Worm (Caenorhabditis elegans) whole organism, L2 larva: ENCODE measurements around the gene lin-1.

ENCODE experiments used
- aly-2 ChIP-seq: fragments of 150-350 bp; optimal IDR thresholded peaks from 2 replicates; lab custom pipeline; 2014; ENCODE audit warnings: missing biosample characterization, missing genetic modification characterization
- ama-1 ChIP-seq: fragments of 150-350 bp; optimal IDR thresholded peaks from 2 replicates; lab custom pipeline; 2018; ENCODE audit warnings: inconsistent platforms
- blmp-1 ChIP-seq: sonication (generic microtip); optimal IDR thresholded peaks from 2 replicates; lab custom pipeline; 2017; ENCODE audit warnings: missing genetic modification characterization, mild to moderate bottlenecking, missing compliant biosample characterization, antibody characterized with exemption, moderate library complexity; ENCODE audit not compliant: insufficient read depth
- ceh-16 ChIP-seq: fragments of 150-350 bp; optimal IDR thresholded peaks from 2 replicates; lab custom pipeline; 2014; ENCODE audit warnings: missing biosample characterization, missing genetic modification characterization
- elt-3 ChIP-seq: sonication (generic microtip); optimal IDR thresholded peaks from 2 replicates; lab custom pipeline; 2017; ENCODE audit warnings: missing biosample characterization, missing genetic modification characterization
- nhr-77 ChIP-seq: fragments of 150-350 bp; optimal IDR thresholded peaks from 2 replicates; lab custom pipeline; 2014; ENCODE audit warnings: missing biosample characterization, missing genetic modification characterization
- zag-1 ChIP-seq: fragments of 150-350 bp; optimal IDR thresholded peaks from 2 replicates; lab custom pipeline; 2014; ENCODE audit warnings: missing biosample characterization, missing genetic modification characterization
- ztf-11 ChIP-seq: sonication (generic microtip); optimal IDR thresholded peaks from 2 replicates; lab custom pipeline; 2017; ENCODE audit warnings: missing biosample characterization, missing genetic modification characterization

DNA sequence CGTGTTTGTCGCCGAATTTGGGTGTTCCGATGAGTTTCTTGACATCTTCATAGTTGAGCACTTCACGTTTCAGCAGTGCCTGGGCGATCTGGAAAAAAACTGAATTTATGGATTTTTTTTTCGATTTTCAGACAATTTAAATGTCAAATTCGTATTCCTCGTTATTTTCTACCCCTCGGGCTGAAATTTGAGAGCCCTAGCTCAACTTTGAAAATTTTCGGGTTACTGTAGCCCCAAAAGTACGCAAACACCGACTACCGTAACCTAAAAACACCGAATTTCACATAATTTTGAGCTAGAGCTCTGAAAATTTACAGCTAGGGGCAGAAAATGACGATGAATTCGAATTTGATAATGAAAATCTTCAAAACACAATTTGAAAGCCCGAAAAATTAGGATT lies 33.9 kb upstream of the lin-1 start:
- no peak for TF ChIP-seq ztf-11
- TF ChIP-seq blmp-1, result no peak
- TF ChIP-seq nhr-77 (tag; lab: Kevin White, UChicago), result no peak
- no peak for TF ChIP-seq elt-3 (tag; lab: Kevin White, UChicago)
- no peak for TF ChIP-seq aly-2
- no peak for TF ChIP-seq zag-1 (tag; lab: Kevin White, UChicago)
- TF ChIP-seq ama-1 (lab: Kevin White, UChicago), result no peak
- TF ChIP-seq ceh-16 (tag; lab: Kevin White, UChicago), result no peak
